Worm (Caenorhabditis elegans) whole organism, L3 larva: Measurements from ENCODE around the gene C17B7.12.
"Not testable (repeated sequence)": the region's sequence is repeated elsewhere in the genome, so short reads cannot be mapped to it uniquely, and the experiment has no call there.

Source experiments
- R02D3.7 ChIP-seq: fragments of 150-350 bp; optimal IDR thresholded peaks from 2 replicates; lab custom pipeline; 2014; ENCODE audit warnings: missing biosample characterization, missing genetic modification characterization
- ceh-16 ChIP-seq: sonication (generic microtip); optimal IDR thresholded peaks from 2 replicates; lab custom pipeline; 2017; ENCODE audit warnings: missing biosample characterization, missing genetic modification characterization
- fkh-10 ChIP-seq: sonication (generic microtip); optimal IDR thresholded peaks from 2 replicates; lab custom pipeline; 2017; ENCODE audit warnings: missing biosample characterization, missing genetic modification reagents, missing genetic modification characterization
- hmg-11 ChIP-seq: sonication (generic microtip); optimal IDR thresholded peaks from 2 replicates; lab custom pipeline; 2016; ENCODE audit warnings: missing genetic modification characterization, missing compliant biosample characterization
- mdl-1 ChIP-seq: fragments of 150-350 bp; optimal IDR thresholded peaks from 2 replicates; lab custom pipeline; 2014; ENCODE audit warnings: missing biosample characterization, missing genetic modification characterization
- nhr-28 ChIP-seq: fragments of 150-350 bp; optimal IDR thresholded peaks from 2 replicates; lab custom pipeline; 2014; ENCODE audit warnings: missing biosample characterization, missing genetic modification characterization
- nhr-77 ChIP-seq: fragments of 150-350 bp; optimal IDR thresholded peaks from 2 replicates; lab custom pipeline; 2014; ENCODE audit warnings: missing biosample characterization, missing genetic modification characterization
- unc-39 ChIP-seq: sonication (generic microtip); optimal IDR thresholded peaks from 4 replicates; lab custom pipeline; 2017; ENCODE audit warnings: missing biosample characterization, missing genetic modification characterization
- unc-62 ChIP-seq: fragments of 150-350 bp; sonication (generic microtip); optimal IDR thresholded peaks from 4 replicates; lab custom pipeline; 2014; ENCODE audit warnings: missing biosample characterization, missing genetic modification reagents, missing genetic modification characterization
- zag-1 ChIP-seq: fragments of 150-350 bp; optimal IDR thresholded peaks from 2 replicates; lab custom pipeline; 2014; ENCODE audit warnings: missing biosample characterization, missing genetic modification characterization
- ztf-11 ChIP-seq: fragments of 150-350 bp; optimal IDR thresholded peaks from 2 replicates; lab custom pipeline; 2014; ENCODE audit warnings: missing biosample characterization, missing genetic modification characterization
- ztf-4 ChIP-seq: fragments of 150-350 bp; optimal IDR thresholded peaks from 2 replicates; lab custom pipeline; 2014; ENCODE audit warnings: missing biosample characterization, missing genetic modification characterization

DNA sequence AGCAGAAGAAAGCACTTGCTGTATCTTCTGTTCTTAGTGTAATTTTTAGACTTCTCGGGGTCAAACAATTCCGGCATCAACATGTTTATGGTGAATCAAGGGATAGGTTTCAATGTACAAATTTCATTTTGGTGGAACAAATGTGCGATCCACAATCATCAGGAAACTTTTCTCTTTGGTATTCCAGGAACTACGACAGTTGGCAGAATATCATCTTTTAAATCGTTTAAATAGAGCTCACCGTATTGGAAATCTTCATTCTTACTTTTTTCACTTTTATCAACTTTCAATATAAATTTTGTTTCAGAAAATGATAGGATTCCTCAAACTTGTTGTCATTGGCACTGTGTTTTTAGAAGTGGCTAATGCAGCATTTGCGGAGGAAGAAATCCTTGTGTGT lies 43.7 kb downstream of the C17B7.12 start, which contains the start of gene T20D4.12:
- TF ChIP-seq ztf-4 (tag; lab: Kevin White, UChicago); nhr-77 (tag; lab: Kevin White, UChicago); mdl-1 (tag; lab: Kevin White, UChicago); fkh-10 (GFP tag; lab: Kevin White, UChicago); zag-1; nhr-28; ceh-16 (tag; lab: Kevin White, UChicago); unc-62 (GFP tag; lab: Kevin White, UChicago); unc-39 (tag; lab: Kevin White, UChicago); R02D3.7 (tag; lab: Kevin White, UChicago); hmg-11; ztf-11: not testable (repeated sequence)
